Fruit fly (Drosophila melanogaster): ENCODE results near the gene Arp5.
A peak's percentile ranks its signal among the peaks of the same experiment; 100 is the strongest.

The Arp5 gene

DNA sequence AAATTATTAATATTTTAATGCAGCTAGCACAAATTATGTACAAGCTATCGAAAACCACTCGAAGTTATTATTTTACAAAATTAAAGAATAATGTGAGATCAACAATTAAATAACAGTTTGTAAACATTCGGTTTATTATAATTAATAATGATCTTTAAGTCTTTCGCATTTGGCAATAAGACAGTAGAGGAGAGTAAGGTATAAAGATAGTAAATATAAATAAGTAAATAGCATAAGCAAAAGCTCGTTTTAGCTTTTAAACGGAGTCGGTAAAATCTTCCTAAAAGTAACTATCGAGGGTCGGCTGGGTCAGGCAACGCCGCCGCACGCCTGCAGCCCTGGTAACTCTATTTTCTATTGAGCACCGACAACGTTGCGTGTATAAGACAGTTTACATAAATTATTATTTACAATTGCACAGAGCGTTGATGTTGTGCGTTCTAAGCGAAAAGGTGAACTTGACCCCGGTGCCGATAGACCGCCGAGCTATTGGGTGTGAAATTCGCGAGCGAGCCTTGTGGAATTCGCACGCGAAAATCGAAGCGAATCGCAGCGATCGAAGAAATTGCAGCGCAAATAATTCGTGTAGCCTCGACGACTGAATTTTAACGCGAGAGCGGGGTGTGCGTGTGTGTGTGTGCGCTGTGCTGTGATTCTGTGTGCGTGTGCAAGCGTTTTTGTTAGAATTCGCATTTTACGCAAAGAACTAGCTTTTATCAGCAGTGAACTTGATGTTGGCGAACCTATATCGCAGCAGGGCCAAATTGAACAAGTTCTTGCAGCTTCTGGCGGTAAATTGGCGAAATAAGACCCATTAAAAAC is 17.7 kb upstream of the Arp5 start, which contains the start of gene wrd (continued):
- TF ChIP-seq insv (GFP tag; optimal IDR thresholded peaks at IDR 0.05) (no peak), CG9817 (tag; optimal IDR thresholded peaks at IDR 0.05) (no peak), crol (GFP tag; IDR thresholded peaks at IDR 0.05) (no peak), wdn (GFP tag; IDR thresholded peaks at IDR 0.05) (no peak), CG3838 (GFP tag; optimal IDR thresholded peaks at IDR 0.05) (no peak), CG12155 (GFP tag; optimal IDR thresholded peaks at IDR 0.05) (peak; percentile 24), CG12219 (GFP tag; optimal IDR thresholded peaks at IDR 0.05) (no peak), maf-S (GFP tag; optimal IDR thresholded peaks at IDR 0.05) (no peak), NFAT (GFP tag; IDR thresholded peaks at IDR 0.05) (peak; percentile 50; the same call in 1 of the 2 replicates), CG11085 (GFP tag; IDR thresholded peaks at IDR 0.05) (no peak), CG34422 (GFP tag; IDR thresholded peaks at IDR 0.05) (peak; percentile 60; the same call in 1 of the 3 replicates), sd (tag; optimal IDR thresholded peaks at IDR 0.05) (peak; percentile 30), chn (GFP tag; optimal IDR thresholded peaks at IDR 0.05) (no peak), CG11695 (GFP tag; IDR thresholded peaks at IDR 0.05) (no peak), CG18011 (GFP tag; optimal IDR thresholded peaks at IDR 0.05) (no peak), CG12104 (GFP tag; optimal IDR thresholded peaks at IDR 0.05) (peak; percentile 17), mld (GFP tag; IDR thresholded peaks at IDR 0.05; ENCODE audit: partially characterized antibody) (no peak), E2f1 (GFP tag; IDR thresholded peaks at IDR 0.05) (no peak), seq (GFP tag; IDR thresholded peaks at IDR 0.05) (no peak), Meics (GFP tag; optimal IDR thresholded peaks at IDR 0.05) (peak; percentile 43), btn (GFP tag; optimal IDR thresholded peaks at IDR 0.05) (no peak), CG2199 (GFP tag; IDR thresholded peaks at IDR 0.05) (no peak), fd102C (GFP tag; optimal IDR thresholded peaks at IDR 0.05) (no peak), CG11093 (GFP tag; IDR thresholded peaks at IDR 0.05) (no peak), Rfx (GFP tag; IDR thresholded peaks at IDR 0.05) (no peak)

dm6 chr3R:18168398-18168797 is 16.9 kb upstream of the Arp5 start:
- TF ChIP-seq fd3F (GFP tag; optimal IDR thresholded peaks at IDR 0.05) (no peak), NFAT (GFP tag; IDR thresholded peaks at IDR 0.05) (peak; percentile 69), CG10147 (GFP tag; optimal IDR thresholded peaks at IDR 0.05) (no peak), tx (GFP tag; optimal IDR thresholded peaks at IDR 0.05) (no peak), run (tag; optimal IDR thresholded peaks at IDR 0.05) (no peak), Ets65A (GFP tag) (peak; percentile 34), Fer2 (tag; optimal IDR thresholded peaks at IDR 0.05) (peak; percentile 14), CG6854 (GFP tag; optimal IDR thresholded peaks at IDR 0.05) (no peak), CG5180 (GFP tag; optimal IDR thresholded peaks at IDR 0.05) (peak; percentile 13), Dp (GFP tag; optimal IDR thresholded peaks at IDR 0.05) (peak; percentile 22), CG9215 (GFP tag; IDR thresholded peaks at IDR 0.05) (0 out of 2 replicates have a peak, but pooled peaks have one; percentile 11), dysf (GFP tag; IDR thresholded peaks at IDR 0.05) (peak; percentile 36; the same call in 1 of the 3 replicates), wdn (GFP tag; IDR thresholded peaks at IDR 0.05) (no peak), caup (GFP tag; optimal IDR thresholded peaks at IDR 0.05; ENCODE audit: severe bottlenecking) (no peak), Myb (GFP tag; optimal IDR thresholded peaks at IDR 0.05) (peak; percentile 43), Hr39 (optimal IDR thresholded peaks at IDR 0.05) (no peak), CG1832 (GFP tag; optimal IDR thresholded peaks at IDR 0.05) (no peak), Fer3 (tag; optimal IDR thresholded peaks at IDR 0.05) (peak; percentile 35), Fer1 (GFP tag; optimal IDR thresholded peaks at IDR 0.05) (peak; percentile 32), hb (GFP tag; IDR thresholded peaks at IDR 0.05; ENCODE audit: partially characterized antibody) (no peak), sens-2 (GFP tag; IDR thresholded peaks at IDR 0.05) (0 out of 2 replicates have a peak, but pooled peaks have one; percentile 13), chinmo (GFP tag; IDR thresholded peaks at IDR 0.05; ENCODE audit: partially characterized antibody) (peak; percentile 74; the same call in 2 of the 4 replicates), Trl (optimal IDR thresholded peaks at IDR 0.05) (peak; percentile 98 to 99), Trl (GFP tag; optimal IDR thresholded peaks at IDR 0.05) (peak; percentile 85), sob (GFP tag; IDR thresholded peaks at IDR 0.05) (peak; percentile 54), BtbVII (GFP tag; optimal IDR thresholded peaks at IDR 0.05) (peak; percentile 52), abd-A (tag; optimal IDR thresholded peaks at IDR 0.05) (no peak)
